Fruit fly (Drosophila melanogaster): ENCODE measurements around the gene RpL34a.

The RpL34a gene

dm6 chr3R:26099238-26099637, 40.2 kb upstream of the RpL34a start (continued):
- TF ChIP-seq CG4360 (GFP tag; IDR thresholded peaks at IDR 0.05), result no peak
- TF ChIP-seq chm (GFP tag; IDR thresholded peaks at IDR 0.05), result no peak
- no peak for TF ChIP-seq CG32772 (GFP tag; IDR thresholded peaks at IDR 0.05)
- TF ChIP-seq CG1529 (GFP tag; optimal IDR thresholded peaks at IDR 0.05), result peak; percentile 10
- TF ChIP-seq CG4820 (GFP tag; optimal IDR thresholded peaks at IDR 0.05), result no peak
- no peak for TF ChIP-seq vfl (GFP tag; optimal IDR thresholded peaks at IDR 0.05)
- TF ChIP-seq Ets65A (GFP tag), result peak; percentile 45
- peak; percentile 5 for TF ChIP-seq oc (tag; optimal IDR thresholded peaks at IDR 0.05)
- TF ChIP-seq CG9215 (GFP tag; IDR thresholded peaks at IDR 0.05), result no peak
- no peak for TF ChIP-seq h (optimal IDR thresholded peaks at IDR 0.05)
- no peak for TF ChIP-seq Scr (GFP tag; IDR thresholded peaks at IDR 0.05; ENCODE audit: partially characterized antibody)
- TF ChIP-seq ro (GFP tag; IDR thresholded peaks at IDR 0.05), result no peak
- no peak for TF ChIP-seq lola (GFP tag; optimal IDR thresholded peaks at IDR 0.05)
- peak; percentile 23 for TF ChIP-seq grn (GFP tag; optimal IDR thresholded peaks at IDR 0.05)
- no peak for TF ChIP-seq CG1792 (GFP tag; optimal IDR thresholded peaks at IDR 0.05)
- TF ChIP-seq CHES-1-like (GFP tag; optimal IDR thresholded peaks at IDR 0.05), result peak; percentile 5
- TF ChIP-seq p53 (GFP tag; optimal IDR thresholded peaks at IDR 0.05), result no peak
- no peak for TF ChIP-seq CG18619 (GFP tag; optimal IDR thresholded peaks at IDR 0.05)
- peak in 1 of 2 experiments; percentile 82 for TF ChIP-seq eve (GFP tag; optimal IDR thresholded peaks at IDR 0.05)
- TF ChIP-seq crc (GFP tag; optimal IDR thresholded peaks at IDR 0.05), result peak; percentile 1
- TF ChIP-seq eyg (GFP tag; optimal IDR thresholded peaks at IDR 0.05), result no peak
- TF ChIP-seq Nf-YA (GFP tag; IDR thresholded peaks at IDR 0.05), result no peak; the same call in 1 of the 2 replicates
- TF ChIP-seq Rfx (GFP tag; IDR thresholded peaks at IDR 0.05), result peak; percentile 6; the same call in 1 of the 2 replicates
- TF ChIP-seq Dad (GFP tag; optimal IDR thresholded peaks at IDR 0.05), result no peak
- no peak for TF ChIP-seq Mad (GFP tag; optimal IDR thresholded peaks at IDR 0.05)
- no peak for TF ChIP-seq Xrp1 (GFP tag; IDR thresholded peaks at IDR 0.05)
- 0 out of 2 replicates have a peak, but pooled peaks have one; percentile 5 for TF ChIP-seq stc (GFP tag; IDR thresholded peaks at IDR 0.05)
- 0 out of 2 replicates have a peak, but pooled peaks have one; percentile 4 for TF ChIP-seq esg (GFP tag; conservative IDR thresholded peaks at IDR 0.05)
- TF ChIP-seq lmd (GFP tag; IDR thresholded peaks at IDR 0.05), result no peak
- TF ChIP-seq sqz (GFP tag; optimal IDR thresholded peaks at IDR 0.05), result peak; percentile 61
- TF ChIP-seq NfI (GFP tag; optimal IDR thresholded peaks at IDR 0.05), result no peak
- TF ChIP-seq ken (GFP tag; IDR thresholded peaks at IDR 0.05), result no peak
- peak; percentile 46 for TF ChIP-seq sd (tag; optimal IDR thresholded peaks at IDR 0.05)
- peak; percentile 81 for TF ChIP-seq Med (GFP tag)
- TF ChIP-seq Nf-YB (GFP tag; optimal IDR thresholded peaks at IDR 0.05), result peak; percentile 97
- TF ChIP-seq twi (tag; optimal IDR thresholded peaks at IDR 0.05), result no peak
- no peak for TF ChIP-seq jigr1 (GFP tag; IDR thresholded peaks at IDR 0.05)
- no peak for TF ChIP-seq pita (GFP tag; optimal IDR thresholded peaks at IDR 0.05)
- peak; percentile 32; the same call in 1 of the 3 replicates for TF ChIP-seq row (GFP tag; IDR thresholded peaks at IDR 0.05)
- peak; percentile 23 for TF ChIP-seq kni (GFP tag; optimal IDR thresholded peaks at IDR 0.05)
- no peak for TF ChIP-seq psq (GFP tag; optimal IDR thresholded peaks at IDR 0.05)
- peak; percentile 99 for TF ChIP-seq Nf-YC (tag; optimal IDR thresholded peaks at IDR 0.05)
- TF ChIP-seq danr (GFP tag; IDR thresholded peaks at IDR 0.05), result no peak
- no peak for TF ChIP-seq CG17359 (tag; optimal IDR thresholded peaks at IDR 0.05)
- TF ChIP-seq shn (GFP tag; optimal IDR thresholded peaks at IDR 0.05), result no peak
- TF ChIP-seq CG11456 (GFP tag; IDR thresholded peaks at IDR 0.05), result no peak
- TF ChIP-seq Hey (tag; optimal IDR thresholded peaks at IDR 0.05), result no peak
- no peak for TF ChIP-seq gsb-n (tag; optimal IDR thresholded peaks at IDR 0.05)
- peak; percentile 79 for TF ChIP-seq Vsx1 (GFP tag; optimal IDR thresholded peaks at IDR 0.05)
- peak; percentile 14; the same call in 1 of the 3 replicates for TF ChIP-seq CG17361 (GFP tag; IDR thresholded peaks at IDR 0.05)
- no peak for TF ChIP-seq dm (GFP tag; optimal IDR thresholded peaks at IDR 0.05)
- no peak for TF ChIP-seq CG8478 (optimal IDR thresholded peaks at IDR 0.05)
- TF ChIP-seq CG12744 (GFP tag; optimal IDR thresholded peaks at IDR 0.05), result no peak
